Fruit fly (Drosophila melanogaster): ENCODE measurements around the gene nht.

Gene nht

dm6 chr2L:15306802-15307201 is 11.9 kb downstream of the nht start:
- TF ChIP-seq Eip75B (GFP tag; optimal IDR thresholded peaks at IDR 0.05) (no peak), fd85E (GFP tag; optimal IDR thresholded peaks at IDR 0.05) (no peak), CG11762 (GFP tag; optimal IDR thresholded peaks at IDR 0.05; ENCODE audit: insufficient read depth) (no peak), CG6792 (GFP tag; optimal IDR thresholded peaks at IDR 0.05) (no peak), Eip78C (GFP tag) (no peak), CG8319 (GFP tag; optimal IDR thresholded peaks at IDR 0.05) (no peak)

- peak; percentile 48 for TF ChIP-seq Ets96B (tag; optimal IDR thresholded peaks at IDR 0.05)
- peak; percentile 65 for TF ChIP-seq achi (GFP tag; optimal IDR thresholded peaks at IDR 0.05)
- TF ChIP-seq CG8632 (GFP tag; optimal IDR thresholded peaks at IDR 0.05), result peak; percentile 54
- TF ChIP-seq CG3032 (tag; optimal IDR thresholded peaks at IDR 0.05), result peak; percentile 42
- no peak for TF ChIP-seq CG11762 (GFP tag; optimal IDR thresholded peaks at IDR 0.05; ENCODE audit: insufficient read depth)
- TF ChIP-seq dsx (GFP tag; optimal IDR thresholded peaks at IDR 0.05; ENCODE audit: poor library complexity, severe bottlenecking), result peak; percentile 39
- TF ChIP-seq Smox (GFP tag; optimal IDR thresholded peaks at IDR 0.05), result peak; percentile 65
- no peak for TF ChIP-seq CG16779 (tag; optimal IDR thresholded peaks at IDR 0.05)
- no peak for TF ChIP-seq eg (GFP tag; IDR thresholded peaks at IDR 0.05)
- TF ChIP-seq spab (GFP tag; optimal IDR thresholded peaks at IDR 0.05), result peak; percentile 26
- peak; percentile 53 for TF ChIP-seq lz (GFP tag; optimal IDR thresholded peaks at IDR 0.05)
- TF ChIP-seq CG4318 (GFP tag; optimal IDR thresholded peaks at IDR 0.05), result peak; percentile 49
- TF ChIP-seq dac (GFP tag; optimal IDR thresholded peaks at IDR 0.05), result peak; percentile 27
- TF ChIP-seq CG6163 (GFP tag; IDR thresholded peaks at IDR 0.05), result no peak
- TF ChIP-seq vri (GFP tag; optimal IDR thresholded peaks at IDR 0.05), result peak; percentile 51
- TF ChIP-seq svp (GFP tag), result peak; percentile 85
- TF ChIP-seq CG8319 (GFP tag; optimal IDR thresholded peaks at IDR 0.05), result peak; percentile 17
- peak; percentile 67 for TF ChIP-seq Lpt (GFP tag; optimal IDR thresholded peaks at IDR 0.05)
- no peak for TF ChIP-seq Gug (GFP tag; IDR thresholded peaks at IDR 0.05)
- TF ChIP-seq CG6792 (GFP tag; optimal IDR thresholded peaks at IDR 0.05), result peak; percentile 62
- TF ChIP-seq CG6276 (GFP tag; optimal IDR thresholded peaks at IDR 0.05), result peak; percentile 73
- TF ChIP-seq CG7368 (GFP tag; optimal IDR thresholded peaks at IDR 0.05), result peak; percentile 37
- TF ChIP-seq Ets21C (GFP tag; optimal IDR thresholded peaks at IDR 0.05), result no peak
- no peak for TF ChIP-seq CG11294 (GFP tag; IDR thresholded peaks at IDR 0.05)
- peak; percentile 11 for TF ChIP-seq fd59A (GFP tag; optimal IDR thresholded peaks at IDR 0.05)
- peak in 1 of 2 experiments; percentile 76 for TF ChIP-seq salr (GFP tag; optimal IDR thresholded peaks at IDR 0.05)
- TF ChIP-seq Sox102F (GFP tag; optimal IDR thresholded peaks at IDR 0.05), result peak; percentile 41
- TF ChIP-seq CG8119 (GFP tag; IDR thresholded peaks at IDR 0.05), result peak; percentile 80
- TF ChIP-seq fkh (GFP tag; optimal IDR thresholded peaks at IDR 0.05), result no peak
- TF ChIP-seq Hr4 (GFP tag; optimal IDR thresholded peaks at IDR 0.05), result peak; percentile 30
- TF ChIP-seq Hr38 (GFP tag; optimal IDR thresholded peaks at IDR 0.05), result no peak
- peak; percentile 63 for TF ChIP-seq cyc (GFP tag; optimal IDR thresholded peaks at IDR 0.05)
- peak; percentile 62 for TF ChIP-seq pdm3 (GFP tag; optimal IDR thresholded peaks at IDR 0.05)
- peak; percentile 77 for TF ChIP-seq CG15336 (GFP tag; IDR thresholded peaks at IDR 0.05)
- peak; percentile 82 for TF ChIP-seq esn (GFP tag; optimal IDR thresholded peaks at IDR 0.05)
- TF ChIP-seq CG10669 (GFP tag; optimal IDR thresholded peaks at IDR 0.05), result peak; percentile 23
- TF ChIP-seq Met (GFP tag; optimal IDR thresholded peaks at IDR 0.05), result peak; percentile 74
- peak; percentile 68 for TF ChIP-seq CG34406 (GFP tag; optimal IDR thresholded peaks at IDR 0.05)
- peak; percentile 89 for TF ChIP-seq Eip78C (GFP tag)
- TF ChIP-seq OdsH (GFP tag; optimal IDR thresholded peaks at IDR 0.05), result peak; percentile 59
- no peak for TF ChIP-seq CG11902 (GFP tag; optimal IDR thresholded peaks at IDR 0.05)
- TF ChIP-seq fd85E (GFP tag; optimal IDR thresholded peaks at IDR 0.05), result no peak
- peak; percentile 36 for TF ChIP-seq CG6808 (GFP tag; optimal IDR thresholded peaks at IDR 0.05)
- no peak for TF ChIP-seq CG6854 (GFP tag; optimal IDR thresholded peaks at IDR 0.05)
- TF ChIP-seq net (GFP tag; optimal IDR thresholded peaks at IDR 0.05), result peak; percentile 57
- peak; percentile 36 for TF ChIP-seq Sox14 (GFP tag; optimal IDR thresholded peaks at IDR 0.05)
- TF ChIP-seq Eip75B (GFP tag; optimal IDR thresholded peaks at IDR 0.05), result peak; percentile 46
- TF ChIP-seq Blimp-1 (GFP tag; optimal IDR thresholded peaks at IDR 0.05), result peak; percentile 29
- peak; percentile 83 for TF ChIP-seq CG32006 (GFP tag; optimal IDR thresholded peaks at IDR 0.05)
Measured at dm6 chr2L:15304359-15304758, 14.3 kb downstream of the nht start.
